Worm (Caenorhabditis elegans): ENCODE measurements around the gene K09D9.3.

Gene K09D9.3

ce11 chrV:4035811-4036210 lies 16.5 kb downstream of the K09D9.3 start, which contains the start of gene C49G7.13:
TSS of gene C49G7.13 (plus strand) at chrV:4036111.
- TF ChIP-seq C04F5.9 (tag; optimal IDR thresholded peaks at IDR 0.05) (no peak), ceh-90 (tag; optimal IDR thresholded peaks at IDR 0.05) (no peak), sptf-1 (tag; optimal IDR thresholded peaks at IDR 0.05) (no peak), rnt-1 (tag; optimal IDR thresholded peaks at IDR 0.05) (no peak), isw-1 (GFP tag; IDR thresholded peaks at IDR 0.05) (no peak), egl-27 (tag; optimal IDR thresholded peaks at IDR 0.05) (no peak), mab-9 (GFP tag; IDR thresholded peaks at IDR 0.05) (no peak), lin-15B (tag; optimal IDR thresholded peaks at IDR 0.05) (no peak), lin-39 (tag; optimal IDR thresholded peaks at IDR 0.05) (no peak), fkh-8 (tag; optimal IDR thresholded peaks at IDR 0.05) (no peak), lir-3 (tag; optimal IDR thresholded peaks at IDR 0.05; ENCODE audit: poor library complexity) (no peak), aly-2 (tag; optimal IDR thresholded peaks at IDR 0.05) (no peak), snpc-4 (tag; optimal IDR thresholded peaks at IDR 0.05) (no peak), nhr-20 (tag; optimal IDR thresholded peaks at IDR 0.05) (no peak)

ce11 chrV:4038110-4038509 lies 18.8 kb downstream of the K09D9.3 start, which contains the start of gene C49G7.12:
TSS of gene C49G7.12 (plus strand) at chrV:4038410.
- TF ChIP-seq efl-1 (optimal IDR thresholded peaks at IDR 0.05) (no peak), efl-1 (GFP tag; optimal IDR thresholded peaks at IDR 0.05 in 1 of 2) (peak in 1 of 2 experiments; percentile 56), sup-37 (GFP tag; optimal IDR thresholded peaks at IDR 0.05) (no peak)

ce11 chrV:4038557-4038956 lies 19.3 kb downstream of the K09D9.3 start:
- no peak for TF ChIP-seq efl-1 (optimal IDR thresholded peaks at IDR 0.05)
- peak in 1 of 2 experiments; percentile 64 for TF ChIP-seq efl-1 (GFP tag; optimal IDR thresholded peaks at IDR 0.05 in 1 of 2)
- no peak for TF ChIP-seq ces-1 (GFP tag; optimal IDR thresholded peaks at IDR 0.05)
- TF ChIP-seq ztf-4 (tag; optimal IDR thresholded peaks at IDR 0.05), result no peak
- no peak for TF ChIP-seq nhr-19 (GFP tag; conservative IDR thresholded peaks at IDR 0.05)
- no peak for TF ChIP-seq egl-13 (tag; optimal IDR thresholded peaks at IDR 0.05)
- TF ChIP-seq unc-130 (tag; optimal IDR thresholded peaks at IDR 0.05), result no peak

ce11 chrV:4041853-4042424 lies 22.7 kb downstream of the K09D9.3 start, which contains the start of the genes C49G7.10 and irg-2:
TSS of gene C49G7.10 (minus strand) at chrV:4042021.
TSS of gene irg-2 (plus strand) at chrV:4042181.
- TF ChIP-seq isw-1 (GFP tag; IDR thresholded peaks at IDR 0.05) (0 out of 2 replicates have a peak, but pooled peaks have one; percentile 3), lsy-2 (tag; optimal IDR thresholded peaks at IDR 0.05) (peak in 1 of 2 experiments; percentile 35), swsn-7 (tag; optimal IDR thresholded peaks at IDR 0.05) (no peak), nhr-237 (tag; optimal IDR thresholded peaks at IDR 0.05) (peak; percentile 10), ceh-90 (tag; optimal IDR thresholded peaks at IDR 0.05) (peak; percentile 19), fkh-4 (tag; optimal IDR thresholded peaks at IDR 0.05; ENCODE audit: borderline replicate concordance) (no peak), sptf-1 (tag; optimal IDR thresholded peaks at IDR 0.05) (no peak), efl-1 (optimal IDR thresholded peaks at IDR 0.05) (peak in 1 of 2 experiments; percentile 1), efl-1 (GFP tag; optimal IDR thresholded peaks at IDR 0.05 in 1 of 2) (peak; percentile 20 to 90), nhr-85 (tag) (no peak), unc-30 (tag; optimal IDR thresholded peaks at IDR 0.05) (no peak), mef-2 (tag; optimal IDR thresholded peaks at IDR 0.05) (no peak), nhr-71 (tag; optimal IDR thresholded peaks at IDR 0.05) (peak; percentile 57), nhr-47 (tag; optimal IDR thresholded peaks at IDR 0.05) (peak; percentile 27), jun-1 (tag; optimal IDR thresholded peaks at IDR 0.05) (no peak), nhr-77 (tag; optimal IDR thresholded peaks at IDR 0.05) (no peak), nhr-11 (tag; optimal IDR thresholded peaks at IDR 0.05) (no peak), elt-2 (tag; optimal IDR thresholded peaks at IDR 0.05) (no peak), zag-1 (tag; optimal IDR thresholded peaks at IDR 0.05) (peak; percentile 7), fkh-8 (tag; optimal IDR thresholded peaks at IDR 0.05) (peak; percentile 46), zip-4 (GFP tag; optimal IDR thresholded peaks at IDR 0.05) (peak; percentile 99), hlh-17 (GFP tag; optimal IDR thresholded peaks at IDR 0.05; ENCODE audit: borderline replicate concordance) (no peak), snu-23 (GFP tag; optimal IDR thresholded peaks at IDR 0.05) (no peak), skn-1 (tag; optimal IDR thresholded peaks at IDR 0.05) (peak; percentile 20)

Measured in whole organism, L1 larva.